Fruit fly (Drosophila melanogaster) whole organism, embryonic: Measurements from ENCODE around the gene Gr64d.

Experiments
- Antp ChIP-seq: fragments of 200-800 bp; sonication (Bioruptor generic); optimal IDR thresholded peaks from 3 replicates; lab custom pipeline; 2016; ENCODE audit warnings: missing biosample characterization, missing genetic modification characterization
- CG10209 ChIP-seq: fragments of 200-800 bp; sonication (Bioruptor generic); optimal IDR thresholded peaks from 3 replicates; lab custom pipeline; 2017; ENCODE audit warnings: missing biosample characterization, mild to moderate bottlenecking, missing genetic modification characterization, missing genetic modification reagents
- CG10462 ChIP-seq: fragments of 200-800 bp; sonication (Bioruptor generic); optimal IDR thresholded peaks from 2 replicates; lab custom pipeline; 2016; ENCODE audit warnings: missing biosample characterization, missing genetic modification characterization
- CG11093 ChIP-seq: fragments of 200-800 bp; sonication (Bioruptor generic); IDR thresholded peaks from 3 replicates; pipeline ENCODE4 v1.3.6; 2022; ENCODE audit warnings: missing biosample characterization, missing genetic modification characterization
- CG11398 ChIP-seq: fragments of 200-800 bp; sonication (Bioruptor generic); optimal IDR thresholded peaks from 2 replicates; lab custom pipeline; 2016; ENCODE audit warnings: missing biosample characterization, missing genetic modification characterization
- CG12236 ChIP-seq: fragments of 200-800 bp; sonication (Bioruptor generic); optimal IDR thresholded peaks from 2 replicates; lab custom pipeline; 2016; ENCODE audit warnings: missing biosample characterization, missing genetic modification characterization
- CG14014 ChIP-seq: fragments of 200-800 bp; sonication (Bioruptor generic); IDR thresholded peaks from 2 replicates; pipeline ENCODE4 v1.3.6; 2022; ENCODE audit warnings: missing biosample characterization, missing genetic modification characterization
- CG15073 ChIP-seq: fragments of 200-800 bp; sonication (Bioruptor generic); optimal IDR thresholded peaks from 2 replicates; lab custom pipeline; 2016; ENCODE audit warnings: missing biosample characterization, missing genetic modification characterization
- CG2120 ChIP-seq: fragments of 200-800 bp; sonication (Bioruptor generic); optimal IDR thresholded peaks from 3 replicates; lab custom pipeline; 2016; ENCODE audit warnings: missing biosample characterization, missing genetic modification characterization
- CG2202 ChIP-seq: fragments of 200-800 bp; sonication (Bioruptor generic); optimal IDR thresholded peaks from 2 replicates; lab custom pipeline; 2018; ENCODE audit warnings: missing biosample characterization, mild to moderate bottlenecking, missing genetic modification characterization
- CG31224 ChIP-seq: fragments of 200-800 bp; sonication (Bioruptor generic); IDR thresholded peaks from 2 replicates; pipeline ENCODE4 v1.3.6; 2022; ENCODE audit warnings: missing biosample characterization, missing genetic modification characterization
- CG32772 ChIP-seq: fragments of 200-800 bp; sonication (Bioruptor generic); IDR thresholded peaks from 2 replicates; pipeline ENCODE4 v1.3.6; 2022; ENCODE audit warnings: missing biosample characterization, missing genetic modification characterization
- CG3838 ChIP-seq: fragments of 200-800 bp; sonication (Bioruptor generic); optimal IDR thresholded peaks from 3 replicates; lab custom pipeline; 2016; ENCODE audit warnings: missing biosample characterization, missing genetic modification characterization
- CG4707 ChIP-seq: fragments of 200-800 bp; sonication (Bioruptor generic); optimal IDR thresholded peaks from 2 replicates; lab custom pipeline; 2018; ENCODE audit warnings: missing biosample characterization, mild to moderate bottlenecking, missing genetic modification characterization, moderate library complexity
- CG7745 ChIP-seq: fragments of 200-800 bp; sonication (Bioruptor generic); optimal IDR thresholded peaks from 2 replicates; lab custom pipeline; 2018; ENCODE audit warnings: missing biosample characterization, mild to moderate bottlenecking, missing genetic modification characterization, moderate library complexity
- CG8765 ChIP-seq: fragments of 200-800 bp; sonication (Bioruptor generic); IDR thresholded peaks from 2 replicates; pipeline ENCODE4 v1.3.6; 2022; ENCODE audit warnings: missing biosample characterization, missing genetic modification characterization
- CG8944 ChIP-seq: fragments of 200-800 bp; sonication (Bioruptor generic); optimal IDR thresholded peaks from 3 replicates; lab custom pipeline; 2016; ENCODE audit warnings: missing biosample characterization, missing genetic modification characterization
- CG9817 ChIP-seq: fragments of 200-800 bp; sonication (Bioruptor generic); optimal IDR thresholded peaks from 2 replicates; lab custom pipeline; 2018; ENCODE audit warnings: missing biosample characterization, mild to moderate bottlenecking, missing genetic modification characterization, moderate library complexity
- Deaf1 ChIP-seq: fragments of 200-800 bp; optimal IDR thresholded peaks from 3 replicates; lab custom pipeline; 2019; ENCODE audit warnings: missing biosample characterization, mild to moderate bottlenecking, missing genetic modification characterization, moderate library complexity
- Dip3 ChIP-seq: fragments of 200-800 bp; sonication (Bioruptor generic); optimal IDR thresholded peaks from 3 replicates; lab custom pipeline; 2016; ENCODE audit warnings: missing biosample characterization, missing genetic modification characterization
- Hey ChIP-seq: fragments of 200-800 bp; sonication (Bioruptor generic); optimal IDR thresholded peaks from 3 replicates; lab custom pipeline; 2018; ENCODE audit warnings: missing biosample characterization, mild to moderate bottlenecking, missing genetic modification characterization
- Jarid2 ChIP-seq: fragments of 200-800 bp; sonication (Bioruptor generic); optimal IDR thresholded peaks from 3 replicates; lab custom pipeline; 2017; ENCODE audit warnings: mild to moderate bottlenecking, missing biosample characterization, missing genetic modification reagents, missing genetic modification characterization
- Myb ChIP-seq: fragments of 200-800 bp; sonication (Bioruptor generic); optimal IDR thresholded peaks from 2 replicates; lab custom pipeline; 2016; ENCODE audit warnings: missing biosample characterization, missing genetic modification characterization
- NFAT ChIP-seq: fragments of 200-800 bp; sonication (Bioruptor generic); IDR thresholded peaks from 2 replicates; pipeline ENCODE4 v1.3.6; 2022; ENCODE audit warnings: missing biosample characterization, missing genetic modification characterization
- Optix ChIP-seq: fragments of 200-800 bp; sonication (Bioruptor generic); IDR thresholded peaks from 3 replicates; pipeline ENCODE4 v1.3.6; 2022; ENCODE audit warnings: missing biosample characterization, missing genetic modification characterization
- Ravus ChIP-seq: fragments of 200-800 bp; sonication (Bioruptor generic); IDR thresholded peaks from 2 replicates; pipeline ENCODE4 v1.3.6; 2022; ENCODE audit warnings: missing biosample characterization, missing genetic modification characterization
- Side ChIP-seq: fragments of 200-800 bp; sonication (Bioruptor generic); optimal IDR thresholded peaks from 2 replicates; lab custom pipeline; 2016; ENCODE audit warnings: missing biosample characterization, missing genetic modification characterization
- Spps ChIP-seq: fragments of 200-800 bp; sonication (Bioruptor generic); optimal IDR thresholded peaks from 2 replicates; lab custom pipeline; 2018; ENCODE audit warnings: missing biosample characterization, mild to moderate bottlenecking, missing genetic modification characterization
- Ssrp ChIP-seq: fragments of 200-800 bp; sonication (Bioruptor generic); optimal IDR thresholded peaks from 2 replicates; lab custom pipeline; 2018; ENCODE audit warnings: missing biosample characterization, mild to moderate bottlenecking, missing genetic modification characterization, moderate library complexity
- Tbp ChIP-seq: fragments of >200 bp; optimal IDR thresholded peaks from 2 replicates; lab custom pipeline; 2018; ENCODE audit warnings: missing biosample characterization, missing genetic modification characterization
- ap ChIP-seq: fragments of 200-800 bp; sonication (Bioruptor generic); IDR thresholded peaks from 2 replicates; pipeline ENCODE4 v1.3.6; 2022; ENCODE audit warnings: missing biosample characterization, missing genetic modification characterization
- bab2 ChIP-seq: fragments of 200-800 bp; sonication (Bioruptor generic); optimal IDR thresholded peaks from 2 replicates; lab custom pipeline; 2016; ENCODE audit warnings: missing biosample characterization, missing genetic modification characterization
- bbx ChIP-seq: fragments of 200-800 bp; sonication (Bioruptor generic); IDR thresholded peaks from 2 replicates; pipeline ENCODE4 v1.3.6; 2022; ENCODE audit warnings: missing biosample characterization, missing genetic modification characterization; ENCODE audit not compliant: partially characterized antibody
- croc ChIP-seq: fragments of 200-800 bp; sonication (Bioruptor generic); conservative IDR thresholded peaks from 3 replicates; pipeline ENCODE4 v1.3.6; 2022; ENCODE audit warnings: missing biosample characterization, missing genetic modification characterization
- crol ChIP-seq: fragments of 200-800 bp; sonication (Bioruptor generic); IDR thresholded peaks from 2 replicates; pipeline ENCODE4 v1.3.6; 2022; ENCODE audit warnings: missing biosample characterization, missing genetic modification characterization
- exex ChIP-seq: fragments of 200-800 bp; sonication (Bioruptor generic); optimal IDR thresholded peaks from 4 replicates; lab custom pipeline; 2018; ENCODE audit warnings: missing biosample characterization, mild to moderate bottlenecking, missing genetic modification characterization, moderate library complexity
- fu2 ChIP-seq: fragments of 200-800 bp; sonication (Bioruptor generic); optimal IDR thresholded peaks from 2 replicates; lab custom pipeline; 2016; ENCODE audit warnings: missing biosample characterization, missing genetic modification characterization
- gce ChIP-seq: fragments of 200-800 bp; sonication (Bioruptor generic); IDR thresholded peaks from 3 replicates; pipeline ENCODE4 v1.3.6; 2022; ENCODE audit warnings: missing biosample characterization, missing genetic modification characterization
- gcm2 ChIP-seq: fragments of 200-800 bp; sonication (Bioruptor generic); optimal IDR thresholded peaks from 2 replicates; lab custom pipeline; 2016; ENCODE audit warnings: missing biosample characterization, missing genetic modification characterization
- ham ChIP-seq: fragments of 200-800 bp; sonication (Bioruptor generic); IDR thresholded peaks from 2 replicates; pipeline ENCODE4 v1.3.6; 2022; ENCODE audit warnings: missing biosample characterization, missing genetic modification characterization
- lola ChIP-seq, 3 experiments: fragments of >200 bp in 2 of 3; fragments of 200-800 bp in 1 of 3; sonication (Bioruptor generic) in 1 of 3; optimal IDR thresholded peaks; 2 replicates each; lab custom pipeline; 2017 to 2019; ENCODE audit warnings: missing biosample characterization in 3 of 3, missing genetic modification characterization in 3 of 3, mild to moderate bottlenecking in 1 of 3, moderate library complexity in 1 of 3
- maf-S ChIP-seq: fragments of 200-800 bp; sonication (Bioruptor generic); optimal IDR thresholded peaks from 2 replicates; lab custom pipeline; 2016; ENCODE audit warnings: missing biosample characterization, missing genetic modification characterization
- mam ChIP-seq: fragments of 200-800 bp; sonication (Bioruptor generic); optimal IDR thresholded peaks from 3 replicates; lab custom pipeline; 2016; ENCODE audit warnings: missing biosample characterization, missing genetic modification characterization
- mirr ChIP-seq: fragments of 200-800 bp; sonication (Bioruptor generic); optimal IDR thresholded peaks from 3 replicates; lab custom pipeline; 2018; ENCODE audit warnings: missing biosample characterization, mild to moderate bottlenecking, missing genetic modification characterization
- mld ChIP-seq: fragments of 200-800 bp; sonication (Bioruptor generic); IDR thresholded peaks from 3 replicates; pipeline ENCODE4 v1.3.6; 2022; ENCODE audit warnings: missing biosample characterization, missing genetic modification characterization; ENCODE audit not compliant: partially characterized antibody
- oc ChIP-seq: fragments of 200-800 bp; sonication (Bioruptor generic); optimal IDR thresholded peaks from 2 replicates; lab custom pipeline; 2018; ENCODE audit warnings: missing biosample characterization, mild to moderate bottlenecking, missing genetic modification characterization, moderate library complexity
- pum ChIP-seq: fragments of 200-800 bp; sonication (Bioruptor generic); optimal IDR thresholded peaks from 2 replicates; lab custom pipeline; 2016; ENCODE audit warnings: missing biosample characterization, missing genetic modification characterization
- rib ChIP-seq: fragments of 200-800 bp; sonication (Bioruptor generic); IDR thresholded peaks from 2 replicates; pipeline ENCODE4 v1.3.6; 2022; ENCODE audit warnings: missing biosample characterization, missing genetic modification characterization
- sima ChIP-seq: fragments of 200-800 bp; sonication (Bioruptor generic); optimal IDR thresholded peaks from 2 replicates; lab custom pipeline; 2016; ENCODE audit warnings: missing biosample characterization, missing genetic modification characterization
- sna ChIP-seq: fragments of 200-800 bp; sonication (Bioruptor generic); IDR thresholded peaks from 2 replicates; pipeline ENCODE4 v1.3.6; 2022; ENCODE audit warnings: missing biosample characterization, missing genetic modification characterization; ENCODE audit not compliant: partially characterized antibody
- tio ChIP-seq: fragments of 200-800 bp; sonication (Bioruptor generic); optimal IDR thresholded peaks from 2 replicates; lab custom pipeline; 2017; ENCODE audit warnings: missing biosample characterization, missing genetic modification characterization, inconsistent platforms
- vnd ChIP-seq: fragments of 200-800 bp; sonication (Bioruptor generic); IDR thresholded peaks from 3 replicates; pipeline ENCODE4 v1.3.6; 2022; ENCODE audit warnings: missing biosample characterization, missing genetic modification characterization; ENCODE audit not compliant: partially characterized antibody

Gr64d gene

dm6 chr3L:4070996-4071379 lies 39.1 kb downstream of the Gr64d start (continued):
- TF ChIP-seq CG9817 (tag; lab: Kevin White, UChicago), result peak; percentile 56
- TF ChIP-seq Deaf1 (tag; lab: Kevin White, UChicago), result no peak
- TF ChIP-seq Ssrp (tag; lab: Kevin White, UChicago), result peak; percentile 47
- TF ChIP-seq CG3838 (GFP tag; lab: Kevin White, UChicago), result no peak
- TF ChIP-seq mam (GFP tag; lab: Kevin White, UChicago), result no peak
- 0 out of 2 replicates have a peak, but pooled peaks have one; percentile 10 for TF ChIP-seq rib (GFP tag; lab: Robert Waterston, UW)
- TF ChIP-seq CG32772, result peak; percentile 69
- TF ChIP-seq lola (GFP tag; optimal IDR thresholded peaks at IDR 0.05; lab: Kevin White, UChicago), result no peak
- peak; percentile 57 for TF ChIP-seq bab2
- TF ChIP-seq sima (GFP tag; lab: Kevin White, UChicago), result no peak
- TF ChIP-seq mld, result no peak
- no peak for TF ChIP-seq CG7745 (tag; lab: Kevin White, UChicago)
- 0 out of 2 replicates have a peak, but pooled peaks have one; percentile 34 for TF ChIP-seq NFAT (GFP tag; lab: Robert Waterston, UW)
- TF ChIP-seq CG4707, result peak; percentile 33
- no peak for TF ChIP-seq exex (tag; lab: Kevin White, UChicago)
- peak; percentile 54 for TF ChIP-seq oc (tag; lab: Kevin White, UChicago)
- peak; percentile 71 for TF ChIP-seq CG14014
- peak; percentile 46; the same call in 1 of the 2 replicates for TF ChIP-seq ham
- TF ChIP-seq CG2120, result peak; percentile 5
- TF ChIP-seq fu2 (GFP tag; lab: Kevin White, UChicago), result no peak
- no peak for TF ChIP-seq gcm2 (GFP tag; lab: Kevin White, UChicago)
- no peak for TF ChIP-seq CG10462 (GFP tag; lab: Kevin White, UChicago)
- no peak for TF ChIP-seq Jarid2 (GFP tag; lab: Kevin White, UChicago)
- TF ChIP-seq ap (GFP tag; lab: Robert Waterston, UW), result peak; percentile 76
- TF ChIP-seq CG11398 (GFP tag; lab: Kevin White, UChicago), result no peak
- TF ChIP-seq Spps (tag; lab: Kevin White, UChicago), result peak; percentile 4
- TF ChIP-seq gce (GFP tag; lab: Robert Waterston, UW), result peak; percentile 53; the same call in 1 of the 3 replicates
- no peak for TF ChIP-seq CG2202
- TF ChIP-seq Hey (tag; lab: Kevin White, UChicago), result no peak
- no peak for TF ChIP-seq sna (GFP tag; lab: Robert Waterston, UW)
- TF ChIP-seq vnd (GFP tag; lab: Robert Waterston, UW), result no peak
- TF ChIP-seq crol (GFP tag; lab: Robert Waterston, UW), result peak; percentile 68
- TF ChIP-seq Ravus (GFP tag; lab: Robert Waterston, UW), result peak; percentile 57
- peak; percentile 23 for TF ChIP-seq tio
- TF ChIP-seq Dip3 (GFP tag; lab: Kevin White, UChicago), result peak; percentile 9
- no peak for TF ChIP-seq CG11093 (GFP tag; lab: Robert Waterston, UW)
- TF ChIP-seq Side (GFP tag; lab: Kevin White, UChicago), result peak; percentile 45
- TF ChIP-seq croc (GFP tag; lab: Robert Waterston, UW), result no peak
- no peak for TF ChIP-seq pum (GFP tag; lab: Kevin White, UChicago)
- TF ChIP-seq Antp (GFP tag; lab: Kevin White, UChicago), result no peak
- TF ChIP-seq bbx (GFP tag; lab: Robert Waterston, UW), result no peak
- TF ChIP-seq CG15073 (GFP tag; lab: Kevin White, UChicago), result no peak
- peak; percentile 61 for TF ChIP-seq CG31224 (GFP tag; lab: Robert Waterston, UW)
- TF ChIP-seq CG12236 (GFP tag; lab: Kevin White, UChicago), result no peak
- TF ChIP-seq CG8944, result peak; percentile 33
- TF ChIP-seq CG10209, result no peak
- TF ChIP-seq Optix (GFP tag; lab: Robert Waterston, UW), result peak; percentile 13; the same call in 1 of the 3 replicates
- TF ChIP-seq mirr, result no peak
- TF ChIP-seq CG8765 (GFP tag; lab: Robert Waterston, UW), result no peak; the same call in 1 of the 2 replicates
- no peak for TF ChIP-seq maf-S (GFP tag; lab: Kevin White, UChicago)
- TF ChIP-seq Tbp, result no peak
- no peak for TF ChIP-seq Myb (GFP tag; lab: Kevin White, UChicago)
